Worm (Caenorhabditis elegans): Measurements from ENCODE around the gene srlf-19.

Gene srlf-19

ce11 chrV:464800-465199 lies 40.5 kb upstream of the srlf-19 start, which contains the start of gene nhr-201:
Gene nhr-201, plus strand, starts transcription at chrV:464828.
- no peak for TF ChIP-seq dpl-1 (GFP tag; optimal IDR thresholded peaks at IDR 0.05)
- no peak for TF ChIP-seq daf-16 (GFP tag; optimal IDR thresholded peaks at IDR 0.05)
- TF ChIP-seq daf-16 (tag; optimal IDR thresholded peaks at IDR 0.05) = peak; percentile 60
- no peak for TF ChIP-seq hlh-11 (tag; optimal IDR thresholded peaks at IDR 0.05)
- no peak for TF ChIP-seq egl-27 (tag; optimal IDR thresholded peaks at IDR 0.05)
- TF ChIP-seq lin-39 (tag; optimal IDR thresholded peaks at IDR 0.05) = no peak
- TF ChIP-seq dve-1 (tag; optimal IDR thresholded peaks at IDR 0.05; ENCODE audit: insufficient read depth) = peak; percentile 64
- no peak for TF ChIP-seq duxl-1 (tag; optimal IDR thresholded peaks at IDR 0.05; ENCODE audit: poor library complexity)
- TF ChIP-seq Y105C5A.15 (GFP tag; IDR thresholded peaks at IDR 0.05) = no peak
- peak; percentile 46; the same call in 1 of the 2 replicates for TF ChIP-seq dmd-6 (GFP tag; IDR thresholded peaks at IDR 0.05)
- no peak for TF ChIP-seq mdt-29 (GFP tag; IDR thresholded peaks at IDR 0.05)
- no peak for TF ChIP-seq zfp-3 (GFP tag; conservative IDR thresholded peaks at IDR 0.05)
- no peak for TF ChIP-seq lin-13 (GFP tag; optimal IDR thresholded peaks at IDR 0.05)
- no peak for TF ChIP-seq nhr-111 (GFP tag; optimal IDR thresholded peaks at IDR 0.05)
- TF ChIP-seq nhr-48 (tag; optimal IDR thresholded peaks at IDR 0.05) = peak; percentile 3
- TF ChIP-seq ztf-7 (tag; optimal IDR thresholded peaks at IDR 0.05) = no peak
- no peak for TF ChIP-seq madf-9 (GFP tag; conservative IDR thresholded peaks at IDR 0.05)
- TF ChIP-seq T20F7.1 (GFP tag; optimal IDR thresholded peaks at IDR 0.05) = no peak
- TF ChIP-seq nhr-77 (tag; optimal IDR thresholded peaks at IDR 0.05) = no peak
- TF ChIP-seq lin-1 (GFP tag; IDR thresholded peaks at IDR 0.05) = no peak
- TF ChIP-seq mep-1 (tag; optimal IDR thresholded peaks at IDR 0.05) = peak; percentile 18
- TF ChIP-seq tra-1 (GFP tag; IDR thresholded peaks at IDR 0.05) = no peak
- no peak for TF ChIP-seq dmd-8 (GFP tag; IDR thresholded peaks at IDR 0.05)
- TF ChIP-seq spr-1 (tag; optimal IDR thresholded peaks at IDR 0.05) = no peak
- no peak for TF ChIP-seq daf-19 (GFP tag; conservative IDR thresholded peaks at IDR 0.05)
- TF ChIP-seq nhr-28 (tag; optimal IDR thresholded peaks at IDR 0.05) = peak; percentile 95
- TF ChIP-seq ces-1 (GFP tag; optimal IDR thresholded peaks at IDR 0.05) = no peak
- no peak for TF ChIP-seq rbr-2 (tag; optimal IDR thresholded peaks at IDR 0.05)
- peak; percentile 59 for TF ChIP-seq hlh-30 (tag; optimal IDR thresholded peaks at IDR 0.05; ENCODE audit: insufficient read depth)
- no peak for TF ChIP-seq ctbp-1 (GFP tag; IDR thresholded peaks at IDR 0.05)
- TF ChIP-seq mdl-1 (tag; optimal IDR thresholded peaks at IDR 0.05) = no peak
- TF ChIP-seq R02D3.7 (tag; optimal IDR thresholded peaks at IDR 0.05) = no peak
- no peak for TF ChIP-seq set-16 (GFP tag; IDR thresholded peaks at IDR 0.05)
- no peak for TF ChIP-seq hif-1 (tag; optimal IDR thresholded peaks at IDR 0.05)
- TF ChIP-seq nhr-76 (tag; optimal IDR thresholded peaks at IDR 0.05) = no peak
- peak in 1 of 2 experiments; percentile 25 for TF ChIP-seq lsy-2 (tag; optimal IDR thresholded peaks at IDR 0.05)
- no peak for TF ChIP-seq aha-1 (tag)

ce11 chrV:465355-465754 lies 39.9 kb upstream of the srlf-19 start:
- TF ChIP-seq R02D3.7 (tag; optimal IDR thresholded peaks at IDR 0.05) (no peak), fkh-10 (GFP tag; optimal IDR thresholded peaks at IDR 0.05) (no peak), mdl-1 (tag; optimal IDR thresholded peaks at IDR 0.05) (peak in 1 of 2 experiments; percentile 2), zfp-3 (GFP tag; conservative IDR thresholded peaks at IDR 0.05) (no peak), F44E2.7 (GFP tag; IDR thresholded peaks at IDR 0.05) (no peak), dmd-6 (GFP tag; IDR thresholded peaks at IDR 0.05) (no peak), lin-29 (GFP tag; IDR thresholded peaks at IDR 0.05) (no peak), nhr-28 (tag; optimal IDR thresholded peaks at IDR 0.05) (peak; percentile 46), ceh-28 (tag; optimal IDR thresholded peaks at IDR 0.05) (no peak), F37D6.2 (tag; optimal IDR thresholded peaks at IDR 0.05) (no peak), nhr-6 (tag; optimal IDR thresholded peaks at IDR 0.05) (no peak), hlh-30 (tag; optimal IDR thresholded peaks at IDR 0.05; ENCODE audit: insufficient read depth) (peak; percentile 20), F10B5.3 (tag; optimal IDR thresholded peaks at IDR 0.05) (no peak), duxl-1 (tag; optimal IDR thresholded peaks at IDR 0.05; ENCODE audit: poor library complexity) (peak; percentile 23), hif-1 (tag; optimal IDR thresholded peaks at IDR 0.05) (no peak), pha-4 (GFP tag; IDR thresholded peaks at IDR 0.05) (no peak), pha-4 (tag; optimal IDR thresholded peaks at IDR 0.05) (no peak), set-16 (GFP tag; IDR thresholded peaks at IDR 0.05) (no peak), hmg-1.1 (GFP tag; IDR thresholded peaks at IDR 0.05) (no peak), ztf-11 (tag; optimal IDR thresholded peaks at IDR 0.05) (no peak), T26A8.4 (GFP tag; IDR thresholded peaks at IDR 0.05) (no peak), mxl-3 (GFP tag; optimal IDR thresholded peaks at IDR 0.05) (peak; percentile 3), nhr-237 (tag; optimal IDR thresholded peaks at IDR 0.05) (no peak), rbr-2 (tag; optimal IDR thresholded peaks at IDR 0.05) (no peak), hlh-11 (tag; optimal IDR thresholded peaks at IDR 0.05) (no peak)

Measured in whole organism, L4 larva.